Worm (Caenorhabditis elegans) whole organism, midembryonic: Measurements from ENCODE around the gene K07F5.12.
"Not testable (repeated sequence)": the region's sequence is repeated elsewhere in the genome, so short reads cannot be mapped to it uniquely, and the experiment has no call there.

Experiments used
- T22C8.4 ChIP-seq: fragments of 200-800 bp; sonication (Bioruptor generic); IDR thresholded peaks from 2 replicates; pipeline ENCODE4 v1.3.6; 2022; ENCODE audit warnings: missing genetic modification characterization, missing compliant biosample characterization
- cog-1 ChIP-seq: sonication (generic microtip); optimal IDR thresholded peaks from 2 replicates; lab custom pipeline; 2016; ENCODE audit warnings: missing genetic modification characterization, missing compliant biosample characterization
- flt-1 ChIP-seq: fragments of 200-800 bp; sonication (Bioruptor generic); IDR thresholded peaks from 2 replicates; pipeline ENCODE4 v1.3.6; 2022; ENCODE audit warnings: missing genetic modification characterization, missing compliant biosample characterization
- klf-2 ChIP-seq: fragments of 200-800 bp; sonication (Bioruptor generic); conservative IDR thresholded peaks from 2 replicates; pipeline ENCODE4 v1.3.6; 2022; ENCODE audit warnings: missing genetic modification reagents, missing genetic modification characterization, missing compliant biosample characterization
- med-1 ChIP-seq: sonication (generic microtip); optimal IDR thresholded peaks from 2 replicates; lab custom pipeline; 2017; ENCODE audit warnings: missing genetic modification characterization, mild to moderate bottlenecking, missing compliant biosample characterization, antibody characterized with exemption, missing genetic modification reagents; ENCODE audit not compliant: insufficient read depth
- ref-1 ChIP-seq: fragments of 200-800 bp; sonication (Bioruptor generic); conservative IDR thresholded peaks from 2 replicates; pipeline ENCODE4 v1.3.6; 2022; ENCODE audit warnings: missing genetic modification reagents, missing genetic modification characterization, missing compliant biosample characterization
- tab-1 ChIP-seq: fragments of 200-800 bp; sonication (Bioruptor generic); IDR thresholded peaks from 2 replicates; pipeline ENCODE4 v1.3.6; 2022; ENCODE audit warnings: missing genetic modification characterization, missing compliant biosample characterization
- ztf-23 ChIP-seq: fragments of 200-800 bp; sonication (Bioruptor generic); IDR thresholded peaks from 2 replicates; pipeline ENCODE4 v1.3.6; 2022; ENCODE audit warnings: missing genetic modification reagents, missing genetic modification characterization, missing compliant biosample characterization
- ztf-29 ChIP-seq: fragments of 200-800 bp; sonication (Bioruptor generic); IDR thresholded peaks from 2 replicates; pipeline ENCODE4 v1.3.6; 2022; ENCODE audit warnings: missing genetic modification reagents, missing genetic modification characterization, missing compliant biosample characterization

K07F5.12 gene

DNA sequence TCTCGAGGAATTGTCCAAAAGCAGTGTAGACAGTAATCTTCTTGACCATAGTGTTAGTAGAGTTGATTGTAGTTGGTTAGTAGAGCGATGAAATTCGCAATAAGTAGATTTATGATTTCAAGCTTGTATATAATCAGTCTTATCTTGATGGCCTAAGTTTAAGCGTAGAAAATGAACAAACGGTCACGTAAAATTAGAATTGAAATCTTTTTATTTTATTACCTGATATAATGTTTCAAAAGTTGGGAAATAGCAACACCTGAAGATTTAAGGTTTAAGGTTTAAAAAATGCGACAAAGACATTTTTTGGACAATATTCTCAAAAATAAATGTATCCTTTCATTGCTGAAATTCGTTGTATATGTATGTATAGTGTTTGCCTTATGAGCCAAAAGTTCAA, 37.8 kb downstream of the K07F5.12 start, which contains the start of gene sss-1:
TSS of gene sss-1 (minus strand) at position 101 of the 400 bp plus-strand sequence.
- not testable (repeated sequence) for TF ChIP-seq ztf-29 (GFP tag; lab: Robert Waterston, UW); cog-1 (tag; lab: Kevin White, UChicago); ref-1 (GFP tag; lab: Robert Waterston, UW)

- not testable (repeated sequence) for TF ChIP-seq ref-1, flt-1, ztf-23 (GFP tag; lab: Robert Waterston, UW)
These were observed 38.5 kb downstream of the K07F5.12 start, which contains the start of gene msp-77 for ce11 chrIV:9894331-9894730. Gene msp-77, plus strand, starts transcription at chrIV:9894631.

- TF ChIP-seq ztf-23 (GFP tag; lab: Robert Waterston, UW) (no peak), flt-1 (GFP tag; lab: Robert Waterston, UW) (no peak), med-1 (GFP tag; lab: Kevin White, UChicago) (no peak), ref-1 (GFP tag; lab: Robert Waterston, UW) (no peak), ztf-29 (GFP tag; lab: Robert Waterston, UW) (no peak), T22C8.4 (no peak), klf-2 (GFP tag; lab: Robert Waterston, UW) (no peak), tab-1 (no peak), cog-1 (tag; lab: Kevin White, UChicago) (no peak)
These were observed 39.3 kb downstream of the K07F5.12 start, which contains the start of gene ssp-32 for ce11 chrIV:9895088-9895487. Gene ssp-32, plus strand, starts transcription at chrIV:9895388.

- TF ChIP-seq T22C8.4 (no peak), ztf-23 (GFP tag; lab: Robert Waterston, UW) (no peak), med-1 (GFP tag; lab: Kevin White, UChicago) (no peak), flt-1 (GFP tag; lab: Robert Waterston, UW) (no peak), ztf-29 (GFP tag; lab: Robert Waterston, UW) (no peak), tab-1 (no peak), klf-2 (GFP tag; lab: Robert Waterston, UW) (no peak), cog-1 (tag; lab: Kevin White, UChicago) (no peak), ref-1 (GFP tag; lab: Robert Waterston, UW) (no peak)
These were observed 42.9 kb downstream of the K07F5.12 start, which contains the start of gene tbc-3 for ce11 chrIV:9898712-9899111. Gene tbc-3, plus strand, starts transcription at chrIV:9899012.

- no peak for TF ChIP-seq klf-2 (GFP tag; lab: Robert Waterston, UW)
These were observed 43.4 kb downstream of the K07F5.12 start for ce11 chrIV:9899227-9899626.

- TF ChIP-seq T22C8.4: no peak
- TF ChIP-seq ref-1 (GFP tag; lab: Robert Waterston, UW): no peak
- no peak for TF ChIP-seq cog-1 (tag; lab: Kevin White, UChicago)
- TF ChIP-seq ztf-29 (GFP tag; lab: Robert Waterston, UW): no peak
- TF ChIP-seq ztf-23 (GFP tag; lab: Robert Waterston, UW): no peak
- TF ChIP-seq tab-1: no peak
- no peak for TF ChIP-seq klf-2 (GFP tag; lab: Robert Waterston, UW)
- TF ChIP-seq flt-1 (GFP tag; lab: Robert Waterston, UW): no peak
These were observed 47.8 kb downstream of the K07F5.12 start, which contains the start of gene best-13 for ce11 chrIV:9903608-9904007. Gene best-13, plus strand, starts transcription at chrIV:9903908.
